Fruit fly (Drosophila melanogaster): Measurements from ENCODE around the gene CG31091.

The CG31091 gene

dm6 chr3R:25870389-25870788 lies 29.3 kb upstream of the CG31091 start (continued):
- TF ChIP-seq usp (GFP tag; optimal IDR thresholded peaks at IDR 0.05) (no peak), CG16779 (GFP tag; IDR thresholded peaks at IDR 0.05) (no peak), disco-r (GFP tag; optimal IDR thresholded peaks at IDR 0.05) (no peak), lbe (GFP tag; optimal IDR thresholded peaks at IDR 0.05) (no peak), CG2889 (GFP tag; IDR thresholded peaks at IDR 0.05) (no peak), Hsf (GFP tag; optimal IDR thresholded peaks at IDR 0.05) (no peak), wor (GFP tag; IDR thresholded peaks at IDR 0.05) (no peak), MESR4 (GFP tag; optimal IDR thresholded peaks at IDR 0.05) (no peak), Pdp1 (GFP tag; optimal IDR thresholded peaks at IDR 0.05) (no peak), CG5180 (GFP tag; optimal IDR thresholded peaks at IDR 0.05) (no peak), Drgx (GFP tag; IDR thresholded peaks at IDR 0.05) (no peak), CG12391 (tag; optimal IDR thresholded peaks at IDR 0.05) (no peak), Ets97D (GFP tag; optimal IDR thresholded peaks at IDR 0.05) (no peak), seq (GFP tag; IDR thresholded peaks at IDR 0.05) (no peak), tx (GFP tag; optimal IDR thresholded peaks at IDR 0.05) (no peak), croc (GFP tag; conservative IDR thresholded peaks at IDR 0.05) (no peak), pho (GFP tag; optimal IDR thresholded peaks at IDR 0.05) (peak; percentile 2), CG8359 (GFP tag; optimal IDR thresholded peaks at IDR 0.05; ENCODE audit: borderline replicate concordance) (no peak), Atf6 (GFP tag; IDR thresholded peaks at IDR 0.05) (peak; percentile 60; the same call in 1 of the 2 replicates), CG6854 (GFP tag; optimal IDR thresholded peaks at IDR 0.05) (no peak), CG1603 (tag; optimal IDR thresholded peaks at IDR 0.05) (no peak), Mad (GFP tag; optimal IDR thresholded peaks at IDR 0.05) (no peak), lab (GFP tag; optimal IDR thresholded peaks at IDR 0.05) (peak; percentile 68), pb (GFP tag; optimal IDR thresholded peaks at IDR 0.05) (no peak), ftz-f1 (GFP tag; optimal IDR thresholded peaks at IDR 0.05) (no peak), jumu (GFP tag; optimal IDR thresholded peaks at IDR 0.05) (no peak), slbo (GFP tag; IDR thresholded peaks at IDR 0.05) (no peak), CG3847 (GFP tag; IDR thresholded peaks at IDR 0.05) (no peak), CG1647 (GFP tag; optimal IDR thresholded peaks at IDR 0.05) (no peak), CG7963 (GFP tag; IDR thresholded peaks at IDR 0.05; ENCODE audit: partially characterized antibody) (no peak), pum (GFP tag; optimal IDR thresholded peaks at IDR 0.05) (no peak), sim (GFP tag; IDR thresholded peaks at IDR 0.05) (no peak), ham (GFP tag; IDR thresholded peaks at IDR 0.05) (no peak), unc-4 (GFP tag; IDR thresholded peaks at IDR 0.05; ENCODE audit: partially characterized antibody) (no peak), CG18599 (GFP tag; optimal IDR thresholded peaks at IDR 0.05) (peak; percentile 56), her (GFP tag; optimal IDR thresholded peaks at IDR 0.05) (no peak), H15 (GFP tag; IDR thresholded peaks at IDR 0.05) (no peak), CG15601 (tag; optimal IDR thresholded peaks at IDR 0.05) (no peak), tap (tag; optimal IDR thresholded peaks at IDR 0.05) (no peak), dan (GFP tag; IDR thresholded peaks at IDR 0.05) (no peak), CG6765 (GFP tag; optimal IDR thresholded peaks at IDR 0.05) (peak; percentile 51), sr (GFP tag; IDR thresholded peaks at IDR 0.05) (no peak), schlank (tag; optimal IDR thresholded peaks at IDR 0.05) (peak; percentile 16), jing (GFP tag; optimal IDR thresholded peaks at IDR 0.05) (no peak), CG8290 (GFP tag; optimal IDR thresholded peaks at IDR 0.05) (no peak), CG8290 (tag; optimal IDR thresholded peaks at IDR 0.05) (no peak), CG10654 (GFP tag; optimal IDR thresholded peaks at IDR 0.05) (no peak), oc (tag; optimal IDR thresholded peaks at IDR 0.05) (no peak), Meics (GFP tag; optimal IDR thresholded peaks at IDR 0.05) (peak; percentile 51), CG5245 (GFP tag; optimal IDR thresholded peaks at IDR 0.05) (no peak), CG32772 (GFP tag; IDR thresholded peaks at IDR 0.05) (no peak), D (optimal IDR thresholded peaks at IDR 0.05) (no peak), D (GFP tag; optimal IDR thresholded peaks at IDR 0.05) (no peak)
